Worm (Caenorhabditis elegans) whole organism, young adult: Measurements from ENCODE around the gene rnh-1.1.

ENCODE experiments used
- B0035.1 ChIP-seq: sonication (generic microtip); optimal IDR thresholded peaks from 2 replicates; lab custom pipeline; 2016; ENCODE audit warnings: missing genetic modification characterization, mild to moderate bottlenecking, missing compliant biosample characterization, missing genotype, missing genetic modification reagents
- F55B11.4 ChIP-seq: sonication (generic microtip); optimal IDR thresholded peaks from 2 replicates; lab custom pipeline; 2016; ENCODE audit warnings: missing compliant biosample characterization, missing genetic modification characterization, borderline replicate concordance; ENCODE audit not compliant: insufficient read depth
- K12H6.12 ChIP-seq: fragments of 200-800 bp; sonication (Bioruptor generic); optimal IDR thresholded peaks from 2 replicates; lab custom pipeline; 2018; ENCODE audit warnings: mild to moderate bottlenecking, missing genetic modification characterization, missing compliant biosample characterization
- T07F8.4 ChIP-seq: sonication (generic microtip); optimal IDR thresholded peaks from 2 replicates; lab custom pipeline; 2016; ENCODE audit warnings: mild to moderate bottlenecking, missing genetic modification characterization, moderate library complexity, missing compliant biosample characterization
- Y67H2A.10 ChIP-seq: fragments of 200-800 bp; sonication (Bioruptor generic); conservative IDR thresholded peaks from 2 replicates; pipeline ENCODE4 v1.3.6; 2022; ENCODE audit warnings: missing genetic modification reagents, missing genetic modification characterization, missing compliant biosample characterization
- Y79H2A.3 ChIP-seq: fragments of 200-800 bp; sonication (Bioruptor generic); conservative IDR thresholded peaks from 2 replicates; pipeline ENCODE4 v1.3.6; 2022; ENCODE audit warnings: missing genetic modification reagents, missing genetic modification characterization, missing compliant biosample characterization
- Y95B8A.8 ChIP-seq: fragments of 200-800 bp; sonication (Bioruptor generic); IDR thresholded peaks from 2 replicates; pipeline ENCODE4 v1.3.6; 2022; ENCODE audit warnings: missing genetic modification reagents, missing genetic modification characterization, missing compliant biosample characterization
- ZK185.1 ChIP-seq: sonication (generic microtip); optimal IDR thresholded peaks from 2 replicates; lab custom pipeline; 2016; ENCODE audit warnings: mild to moderate bottlenecking, missing genetic modification characterization, missing compliant biosample characterization; ENCODE audit not compliant: poor library complexity, severe bottlenecking
- ama-1 ChIP-seq, 3 experiments: fragments of 150-350 bp in 1 of 3; sonication (generic microtip) in 2 of 3; optimal IDR thresholded peaks; 2 replicates each; lab custom pipeline; 2014 to 2018; ENCODE audit warnings: missing biosample characterization in 2 of 3, missing genetic modification characterization in 2 of 3, missing genetic modification reagents in 2 of 3
- attf-3 ChIP-seq: fragments of 200-800 bp; sonication (Bioruptor generic); conservative IDR thresholded peaks from 2 replicates; pipeline ENCODE4 v1.3.6; 2022; ENCODE audit warnings: missing genetic modification reagents, missing genetic modification characterization, missing compliant biosample characterization
- ceh-79 ChIP-seq: sonication (generic microtip); optimal IDR thresholded peaks from 2 replicates; lab custom pipeline; 2017; ENCODE audit warnings: mild to moderate bottlenecking, missing genetic modification characterization, missing compliant biosample characterization
- dox-1 ChIP-seq: fragments of 200-800 bp; sonication (Bioruptor generic); IDR thresholded peaks from 2 replicates; pipeline ENCODE4 v1.3.6; 2022; ENCODE audit warnings: missing genetic modification reagents, missing genetic modification characterization, missing compliant biosample characterization
- ekl-4 ChIP-seq: fragments of 200-800 bp; sonication (Bioruptor generic); IDR thresholded peaks from 2 replicates; pipeline ENCODE4 v1.3.6; 2022; ENCODE audit warnings: missing genetic modification reagents, missing genetic modification characterization, missing compliant biosample characterization
- hlh-12 ChIP-seq: sonication (generic microtip); optimal IDR thresholded peaks from 2 replicates; lab custom pipeline; 2016; ENCODE audit warnings: missing genetic modification characterization, missing compliant biosample characterization
- hmg-1.2 ChIP-seq: fragments of 200-800 bp; sonication (Bioruptor generic); IDR thresholded peaks from 2 replicates; pipeline ENCODE4 v1.3.6; 2022; ENCODE audit warnings: missing genetic modification reagents, missing genetic modification characterization, missing compliant biosample characterization
- hrde-1 ChIP-seq: sonication (generic microtip); optimal IDR thresholded peaks from 2 replicates; lab custom pipeline; 2016; ENCODE audit warnings: missing genetic modification characterization, mild to moderate bottlenecking, missing compliant biosample characterization, moderate library complexity, missing genotype, missing genetic modification reagents, borderline replicate concordance
- hsf-1 ChIP-seq: fragments of 200-800 bp; sonication (Bioruptor generic); IDR thresholded peaks from 2 replicates; pipeline ENCODE4 v1.3.6; 2022; ENCODE audit warnings: missing genetic modification reagents, missing genetic modification characterization, missing compliant biosample characterization
- lsl-1 ChIP-seq: fragments of 200-800 bp; sonication (Bioruptor generic); optimal IDR thresholded peaks from 2 replicates; lab custom pipeline; 2018; ENCODE audit warnings: mild to moderate bottlenecking, missing genetic modification characterization, moderate library complexity, missing compliant biosample characterization
- madf-6 ChIP-seq: fragments of 200-800 bp; sonication (Bioruptor generic); IDR thresholded peaks from 2 replicates; pipeline ENCODE4 v1.3.6; 2022; ENCODE audit warnings: missing genetic modification reagents, missing genetic modification characterization, missing compliant biosample characterization
- madf-8 ChIP-seq: fragments of 200-800 bp; sonication (Bioruptor generic); conservative IDR thresholded peaks from 2 replicates; pipeline ENCODE4 v1.3.6; 2022; ENCODE audit warnings: missing genetic modification reagents, missing genetic modification characterization, missing compliant biosample characterization
- nfyb-1 ChIP-seq: fragments of 200-800 bp; sonication (Bioruptor generic); IDR thresholded peaks from 2 replicates; pipeline ENCODE4 v1.3.6; 2022; ENCODE audit warnings: missing genetic modification reagents, missing genetic modification characterization, missing compliant biosample characterization
- nhr-27 ChIP-seq: fragments of 200-800 bp; sonication (Bioruptor generic); optimal IDR thresholded peaks from 2 replicates; lab custom pipeline; 2018; ENCODE audit warnings: mild to moderate bottlenecking, missing genetic modification characterization, moderate library complexity, missing compliant biosample characterization
- pbrm-1 ChIP-seq: fragments of 200-800 bp; sonication (Bioruptor generic); IDR thresholded peaks from 2 replicates; pipeline ENCODE4 v1.3.6; 2022; ENCODE audit warnings: missing genetic modification reagents, missing genetic modification characterization, missing compliant biosample characterization
- pha-4 ChIP-seq: fragments of 150-350 bp; sonication (generic microtip); optimal IDR thresholded peaks from 2 replicates; lab custom pipeline; 2014; ENCODE audit warnings: missing biosample characterization, missing genetic modification reagents, missing genetic modification characterization
- rcor-1 ChIP-seq: fragments of 200-800 bp; sonication (Bioruptor generic); IDR thresholded peaks from 2 replicates; pipeline ENCODE4 v1.3.6; 2022; ENCODE audit warnings: missing genetic modification reagents, missing genetic modification characterization, missing compliant biosample characterization
- repo-1 ChIP-seq: sonication (generic microtip); optimal IDR thresholded peaks from 2 replicates; lab custom pipeline; 2017; ENCODE audit warnings: mild to moderate bottlenecking, missing genetic modification characterization, missing compliant biosample characterization
- snpc-1.1 ChIP-seq: sonication (generic microtip); optimal IDR thresholded peaks from 2 replicates; lab custom pipeline; 2017; ENCODE audit warnings: missing genetic modification characterization, mild to moderate bottlenecking, missing compliant biosample characterization, antibody characterized with exemption, moderate library complexity, missing genotype, missing genetic modification reagents; ENCODE audit not compliant: insufficient read depth
- snpc-3.4 ChIP-seq: sonication (generic microtip); optimal IDR thresholded peaks from 2 replicates; lab custom pipeline; 2017; ENCODE audit warnings: missing genetic modification characterization, mild to moderate bottlenecking, missing compliant biosample characterization, antibody characterized with exemption, moderate library complexity, missing genotype, missing genetic modification reagents
- sptf-2 ChIP-seq: fragments of 200-800 bp; sonication (Bioruptor generic); optimal IDR thresholded peaks from 2 replicates; lab custom pipeline; 2018; ENCODE audit warnings: mild to moderate bottlenecking, missing genetic modification characterization, missing compliant biosample characterization
- unc-62 ChIP-seq: fragments of 150-350 bp; optimal IDR thresholded peaks from 2 replicates; lab custom pipeline; 2014; ENCODE audit warnings: missing biosample characterization, missing genetic modification reagents, missing genetic modification characterization
- zfh-2 ChIP-seq: fragments of 200-800 bp; sonication (Bioruptor generic); conservative IDR thresholded peaks from 2 replicates; pipeline ENCODE4 v1.3.6; 2022; ENCODE audit warnings: missing genetic modification reagents, missing genetic modification characterization, missing compliant biosample characterization
- zim-3 ChIP-seq: sonication (generic microtip); optimal IDR thresholded peaks from 2 replicates; lab custom pipeline; 2017; ENCODE audit warnings: mild to moderate bottlenecking, missing genetic modification characterization, moderate library complexity, missing compliant biosample characterization

The rnh-1.1 gene

DNA sequence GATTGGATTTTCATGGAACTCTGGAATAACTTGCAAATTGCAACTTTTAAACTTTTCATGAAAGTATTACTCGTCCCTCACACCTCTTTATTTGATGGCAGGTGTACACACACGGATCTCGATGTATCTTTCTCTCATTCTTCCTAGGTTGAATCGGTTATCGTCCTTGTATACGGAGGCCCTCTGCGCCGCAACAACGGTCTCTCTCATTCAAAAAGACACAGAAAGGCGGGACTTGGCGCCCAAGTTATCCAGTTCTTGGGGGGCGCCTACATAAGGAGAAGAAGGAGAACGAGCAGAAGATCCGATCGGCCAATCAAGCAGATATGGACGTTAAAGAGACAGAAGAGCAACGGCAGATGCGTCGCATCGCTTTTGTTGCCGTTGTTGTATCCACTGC, 18.3 kb downstream of the rnh-1.1 start, which contains the start of gene rol-8:
TSS of gene rol-8 (plus strand) at position 301 of the 400 bp plus-strand sequence.
- TF ChIP-seq hsf-1 = no peak
- no peak for TF ChIP-seq repo-1 (tag; lab: Kevin White, UChicago)
- no peak for TF ChIP-seq ama-1 (optimal IDR thresholded peaks at IDR 0.05; lab: Kevin White, UChicago)
- no peak for TF ChIP-seq ama-1 (GFP tag; optimal IDR thresholded peaks at IDR 0.05; lab: Kevin White, UChicago)
- no peak for TF ChIP-seq unc-62 (GFP tag; lab: Kevin White, UChicago)
- no peak for TF ChIP-seq B0035.1 (tag; lab: Kevin White, UChicago)
- no peak for TF ChIP-seq madf-8
- no peak for TF ChIP-seq hrde-1
- TF ChIP-seq rcor-1 = no peak

- TF ChIP-seq hlh-12 (no peak), zfh-2 (peak; percentile 64; the same call in 1 of the 2 replicates)
These were observed 19.2 kb downstream of the rnh-1.1 start for ce11 chrII:7544782-7545181.

- no peak for TF ChIP-seq ekl-4 (GFP tag; lab: Robert Waterston, UW)
- TF ChIP-seq B0035.1 (tag; lab: Kevin White, UChicago) = no peak
These were observed 19.8 kb downstream of the rnh-1.1 start for ce11 chrII:7545364-7545763.

DNA sequence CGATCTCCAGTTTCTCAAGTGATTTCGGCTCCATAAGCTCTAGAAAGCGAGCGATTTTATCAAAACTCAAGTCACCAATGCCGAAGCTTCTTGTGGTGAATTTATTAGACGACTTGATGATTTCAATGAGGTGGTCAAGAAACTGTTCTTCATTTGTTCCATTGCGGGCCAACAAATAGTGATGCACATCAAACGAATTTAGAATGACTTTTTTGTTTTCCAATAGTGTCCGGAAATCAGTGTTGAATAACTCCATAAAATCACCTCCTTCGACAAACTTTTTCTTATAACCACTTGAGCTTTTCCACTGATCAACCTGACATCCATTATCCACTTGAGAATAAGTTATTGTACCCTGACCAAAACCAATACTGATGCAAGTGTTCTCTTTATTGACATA, 21.7 kb downstream of the rnh-1.1 start:
- TF ChIP-seq nfyb-1 (GFP tag; lab: Robert Waterston, UW) = no peak
- TF ChIP-seq madf-6 (GFP tag; lab: Robert Waterston, UW) = no peak
- no peak for TF ChIP-seq ZK185.1 (tag; lab: Kevin White, UChicago)
- TF ChIP-seq hrde-1 = no peak
- no peak for TF ChIP-seq Y79H2A.3 (GFP tag; lab: Robert Waterston, UW)
- TF ChIP-seq, all 124 proteins: peak for 0

- TF ChIP-seq Y95B8A.8 (GFP tag; lab: Robert Waterston, UW) (no peak), ceh-79 (tag; lab: Kevin White, UChicago) (no peak), dox-1 (GFP tag; lab: Robert Waterston, UW) (no peak), hmg-1.2 (no peak), lsl-1 (GFP tag; lab: Kevin White, UChicago) (no peak), snpc-1.1 (tag; lab: Kevin White, UChicago) (no peak), Y67H2A.10 (GFP tag; lab: Robert Waterston, UW) (no peak), zim-3 (tag; lab: Kevin White, UChicago) (no peak), pbrm-1 (GFP tag; lab: Robert Waterston, UW) (no peak), snpc-3.4 (tag; lab: Kevin White, UChicago) (no peak), sptf-2 (GFP tag; lab: Kevin White, UChicago) (no peak), K12H6.12 (tag; lab: Kevin White, UChicago) (no peak), F55B11.4 (no peak), T07F8.4 (tag; lab: Kevin White, UChicago) (no peak), nhr-27 (tag; lab: Kevin White, UChicago) (no peak), attf-3 (GFP tag; lab: Robert Waterston, UW) (no peak), pha-4 (tag; lab: Kevin White, UChicago) (no peak)
These were observed 22.5 kb downstream of the rnh-1.1 start, which contains the start of gene fbxa-224 for ce11 chrII:7548044-7548443. fbxa-224 (minus strand) TSS chrII:7548144.
